Worm (Caenorhabditis elegans) whole organism, L3 larva: Measurements from ENCODE around the gene W05E10.1.
A peak's percentile ranks its signal among the peaks of the same experiment; 100 is the strongest.

ENCODE experiments used
- R02D3.7 ChIP-seq: fragments of 150-350 bp; optimal IDR thresholded peaks from 2 replicates; lab custom pipeline; 2014; ENCODE audit warnings: missing biosample characterization, missing genetic modification characterization
- aly-2 ChIP-seq: fragments of 150-350 bp; optimal IDR thresholded peaks from 2 replicates; lab custom pipeline; 2014; ENCODE audit warnings: missing biosample characterization, missing genetic modification characterization
- ama-1 ChIP-seq: fragments of 150-350 bp; optimal IDR thresholded peaks from 2 replicates; lab custom pipeline; 2018
- ceh-82 ChIP-seq: fragments of 150-350 bp; optimal IDR thresholded peaks from 2 replicates; lab custom pipeline; 2014; ENCODE audit warnings: missing biosample characterization, missing genetic modification characterization
- egl-27 ChIP-seq: sonication (generic microtip); optimal IDR thresholded peaks from 4 replicates; lab custom pipeline; 2017; ENCODE audit warnings: missing biosample characterization, missing genetic modification reagents, missing genetic modification characterization
- elt-3 ChIP-seq, 3 experiments: fragments of 150-350 bp in 1 of 3; sonication (generic microtip) in 2 of 3; optimal IDR thresholded peaks; 2 replicates in 2 of 3; 4 replicates in 1 of 3; lab custom pipeline; 2014 to 2017; ENCODE audit warnings: missing biosample characterization in 3 of 3, missing genetic modification characterization in 3 of 3
- nhr-12 ChIP-seq: fragments of 150-350 bp; optimal IDR thresholded peaks from 2 replicates; lab custom pipeline; 2014; ENCODE audit warnings: missing biosample characterization, missing genetic modification characterization
- nhr-237 ChIP-seq: fragments of 150-350 bp; optimal IDR thresholded peaks from 2 replicates; lab custom pipeline; 2014; ENCODE audit warnings: missing biosample characterization, missing genetic modification characterization
- nhr-25 ChIP-seq: sonication (generic microtip); optimal IDR thresholded peaks from 2 replicates; lab custom pipeline; 2017; ENCODE audit warnings: missing biosample characterization, missing genetic modification characterization
- nhr-28 ChIP-seq: fragments of 150-350 bp; optimal IDR thresholded peaks from 2 replicates; lab custom pipeline; 2014; ENCODE audit warnings: missing biosample characterization, missing genetic modification characterization
- unc-62 ChIP-seq: fragments of 150-350 bp; sonication (generic microtip); optimal IDR thresholded peaks from 4 replicates; lab custom pipeline; 2014; ENCODE audit warnings: missing biosample characterization, missing genetic modification reagents, missing genetic modification characterization
- ztf-11 ChIP-seq: fragments of 150-350 bp; optimal IDR thresholded peaks from 2 replicates; lab custom pipeline; 2014; ENCODE audit warnings: missing biosample characterization, missing genetic modification characterization

- TF ChIP-seq egl-27 (tag; lab: Kevin White, UChicago), result no peak
- no peak for TF ChIP-seq nhr-237 (tag; lab: Kevin White, UChicago)
- TF ChIP-seq unc-62 (GFP tag; lab: Kevin White, UChicago), result no peak
- no peak for TF ChIP-seq aly-2 (tag; lab: Kevin White, UChicago)
- TF ChIP-seq ama-1 (lab: Kevin White, UChicago), result no peak
- TF ChIP-seq R02D3.7 (tag; lab: Kevin White, UChicago), result no peak
- TF ChIP-seq elt-3 (tag; optimal IDR thresholded peaks at IDR 0.05; lab: Kevin White, UChicago), result peak in 2 of 3 experiments; percentile 15 to 84
- no peak for TF ChIP-seq nhr-28 (tag; lab: Kevin White, UChicago)
- TF ChIP-seq ztf-11 (tag; lab: Kevin White, UChicago), result no peak
- peak; percentile 33 for TF ChIP-seq nhr-25 (tag; lab: Kevin White, UChicago)
- TF ChIP-seq ceh-82 (tag; lab: Kevin White, UChicago), result no peak
- no peak for TF ChIP-seq nhr-12 (tag; lab: Kevin White, UChicago)
These were observed 48.3 kb upstream of the W05E10.1 start, which contains the start of gene T04F3.1 for ce11 chrV:11739820-11740219.
